Worm (Caenorhabditis elegans) whole organism, L3 larva: ENCODE data around the gene B0416.4.

ENCODE experiments used
- ama-1 ChIP-seq: fragments of 150-350 bp; optimal IDR thresholded peaks from 2 replicates; lab custom pipeline; 2018
- ceh-16 ChIP-seq: sonication (generic microtip); optimal IDR thresholded peaks from 2 replicates; lab custom pipeline; 2017; ENCODE audit warnings: missing biosample characterization, missing genetic modification characterization
- ceh-28 ChIP-seq: fragments of 150-350 bp; optimal IDR thresholded peaks from 2 replicates; lab custom pipeline; 2014; ENCODE audit warnings: missing biosample characterization, missing genetic modification reagents, missing genetic modification characterization
- ceh-82 ChIP-seq: fragments of 150-350 bp; optimal IDR thresholded peaks from 2 replicates; lab custom pipeline; 2014; ENCODE audit warnings: missing biosample characterization, missing genetic modification characterization
- ceh-9 ChIP-seq: sonication (generic microtip); optimal IDR thresholded peaks from 2 replicates; lab custom pipeline; 2018; ENCODE audit warnings: missing biosample characterization, missing genetic modification characterization
- daf-12 ChIP-seq: fragments of 150-350 bp; optimal IDR thresholded peaks from 2 replicates; lab custom pipeline; 2014; ENCODE audit warnings: missing biosample characterization, missing genetic modification reagents, missing genetic modification characterization
- egl-27 ChIP-seq: sonication (generic microtip); optimal IDR thresholded peaks from 4 replicates; lab custom pipeline; 2017; ENCODE audit warnings: missing biosample characterization, missing genetic modification reagents, missing genetic modification characterization
- elt-1 ChIP-seq: fragments of 150-350 bp; optimal IDR thresholded peaks from 2 replicates; lab custom pipeline; 2014; ENCODE audit warnings: missing biosample characterization, missing genetic modification characterization
- elt-2 ChIP-seq: sonication (generic microtip); optimal IDR thresholded peaks from 2 replicates; lab custom pipeline; 2016; ENCODE audit warnings: missing genetic modification reagents, mild to moderate bottlenecking, missing genetic modification characterization, missing compliant biosample characterization
- fkh-2 ChIP-seq: fragments of 150-350 bp; optimal IDR thresholded peaks from 2 replicates; lab custom pipeline; 2014; ENCODE audit warnings: missing biosample characterization, missing genetic modification reagents, missing genetic modification characterization
- fos-1 ChIP-seq: fragments of 150-350 bp; optimal IDR thresholded peaks from 2 replicates; lab custom pipeline; 2014; ENCODE audit warnings: missing biosample characterization, missing genetic modification characterization
- jun-1 ChIP-seq: fragments of 150-350 bp; optimal IDR thresholded peaks from 2 replicates; lab custom pipeline; 2014; ENCODE audit warnings: missing biosample characterization, missing genetic modification reagents, missing genetic modification characterization
- lin-15B ChIP-seq: fragments of 150-350 bp; optimal IDR thresholded peaks from 2 replicates; lab custom pipeline; 2014; ENCODE audit warnings: missing biosample characterization, missing genetic modification characterization
- lsy-12 ChIP-seq: sonication (generic microtip); optimal IDR thresholded peaks from 2 replicates; lab custom pipeline; 2016; ENCODE audit warnings: mild to moderate bottlenecking, missing genetic modification characterization, missing compliant biosample characterization
- mdl-1 ChIP-seq: fragments of 150-350 bp; optimal IDR thresholded peaks from 2 replicates; lab custom pipeline; 2014; ENCODE audit warnings: missing biosample characterization, missing genetic modification characterization
- mml-1 ChIP-seq: fragments of 150-350 bp; sonication (generic microtip); optimal IDR thresholded peaks from 3 replicates; lab custom pipeline; 2014; ENCODE audit warnings: missing biosample characterization, missing genetic modification characterization
- nfya-1 ChIP-seq: sonication (generic microtip); optimal IDR thresholded peaks from 2 replicates; lab custom pipeline; 2017; ENCODE audit warnings: missing genetic modification characterization, mild to moderate bottlenecking, missing compliant biosample characterization, antibody characterized with exemption, moderate library complexity; ENCODE audit not compliant: insufficient read depth
- nhr-12 ChIP-seq: fragments of 150-350 bp; optimal IDR thresholded peaks from 2 replicates; lab custom pipeline; 2014; ENCODE audit warnings: missing biosample characterization, missing genetic modification characterization
- nhr-237 ChIP-seq: fragments of 150-350 bp; optimal IDR thresholded peaks from 2 replicates; lab custom pipeline; 2014; ENCODE audit warnings: missing biosample characterization, missing genetic modification characterization
- nhr-25 ChIP-seq: sonication (generic microtip); optimal IDR thresholded peaks from 2 replicates; lab custom pipeline; 2017; ENCODE audit warnings: missing biosample characterization, missing genetic modification characterization
- nhr-28 ChIP-seq: fragments of 150-350 bp; optimal IDR thresholded peaks from 2 replicates; lab custom pipeline; 2014; ENCODE audit warnings: missing biosample characterization, missing genetic modification characterization
- nhr-43 ChIP-seq: sonication (generic microtip); optimal IDR thresholded peaks from 2 replicates; lab custom pipeline; 2016; ENCODE audit warnings: mild to moderate bottlenecking, missing genetic modification characterization, missing compliant biosample characterization; ENCODE audit not compliant: poor library complexity, severe bottlenecking
- nhr-67 ChIP-seq: fragments of 150-350 bp; optimal IDR thresholded peaks from 2 replicates; lab custom pipeline; 2014; ENCODE audit warnings: missing biosample characterization, missing genetic modification characterization
- nhr-76 ChIP-seq: fragments of 150-350 bp; sonication (generic microtip); optimal IDR thresholded peaks from 5 replicates; lab custom pipeline; 2014; ENCODE audit warnings: missing biosample characterization, missing genetic modification characterization
- nhr-77 ChIP-seq: fragments of 150-350 bp; optimal IDR thresholded peaks from 2 replicates; lab custom pipeline; 2014; ENCODE audit warnings: missing biosample characterization, missing genetic modification characterization
- pha-4 ChIP-seq: fragments of 150-350 bp; optimal IDR thresholded peaks from 2 replicates; lab custom pipeline; 2014; ENCODE audit warnings: missing biosample characterization, missing genetic modification reagents, missing genetic modification characterization
- pqm-1 ChIP-seq: fragments of 150-350 bp; optimal IDR thresholded peaks from 2 replicates; lab custom pipeline; 2017; ENCODE audit warnings: missing biosample characterization, missing genetic modification characterization, inconsistent platforms
- sea-2 ChIP-seq: fragments of 150-350 bp; sonication (generic microtip); optimal IDR thresholded peaks from 4 replicates; lab custom pipeline; 2014; ENCODE audit warnings: missing biosample characterization, missing genetic modification reagents, missing genetic modification characterization
- snpc-4 ChIP-seq: fragments of 150-350 bp; optimal IDR thresholded peaks from 2 replicates; lab custom pipeline; 2014; ENCODE audit warnings: missing biosample characterization, missing genetic modification characterization
- tbx-2 ChIP-seq: sonication (generic microtip); optimal IDR thresholded peaks from 2 replicates; lab custom pipeline; 2016; ENCODE audit warnings: mild to moderate bottlenecking, missing genetic modification characterization, missing compliant biosample characterization
- unc-62 ChIP-seq: fragments of 150-350 bp; sonication (generic microtip); optimal IDR thresholded peaks from 4 replicates; lab custom pipeline; 2014; ENCODE audit warnings: missing biosample characterization, missing genetic modification reagents, missing genetic modification characterization
- zag-1 ChIP-seq: fragments of 150-350 bp; optimal IDR thresholded peaks from 2 replicates; lab custom pipeline; 2014; ENCODE audit warnings: missing biosample characterization, missing genetic modification characterization
- ztf-4 ChIP-seq: fragments of 150-350 bp; optimal IDR thresholded peaks from 2 replicates; lab custom pipeline; 2014; ENCODE audit warnings: missing biosample characterization, missing genetic modification characterization

Gene B0416.4

DNA sequence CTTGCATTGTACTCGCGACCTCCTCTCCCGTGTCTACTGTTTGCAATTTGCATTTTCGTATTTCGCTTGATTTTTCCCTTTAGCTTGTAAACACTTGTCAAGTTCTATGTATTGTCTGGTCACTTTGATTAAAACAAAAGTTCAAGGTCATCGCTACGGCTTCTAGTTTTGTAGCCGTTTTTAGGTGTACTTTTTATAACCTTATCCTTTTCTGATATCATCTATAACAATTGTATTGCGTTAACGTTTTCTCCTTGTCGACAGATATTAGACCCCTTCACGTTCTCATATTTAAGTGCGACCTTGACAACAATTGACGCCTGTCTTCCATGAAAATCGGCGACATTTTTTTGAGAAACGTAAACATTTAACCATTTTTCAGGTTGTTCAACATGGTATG lies 32.1 kb upstream of the B0416.4 start:
- TF ChIP-seq pqm-1 (tag; lab: Kevin White, UChicago) (no peak), nhr-67 (tag; lab: Kevin White, UChicago) (no peak), egl-27 (tag; lab: Kevin White, UChicago) (no peak), nhr-43 (tag; lab: Kevin White, UChicago) (peak; percentile 27), mml-1 (tag; lab: Kevin White, UChicago) (no peak), daf-12 (tag; lab: Kevin White, UChicago) (no peak), fos-1 (tag; lab: Kevin White, UChicago) (no peak), nhr-12 (tag; lab: Kevin White, UChicago) (no peak), nhr-25 (peak; percentile 93), pha-4 (no peak)

DNA sequence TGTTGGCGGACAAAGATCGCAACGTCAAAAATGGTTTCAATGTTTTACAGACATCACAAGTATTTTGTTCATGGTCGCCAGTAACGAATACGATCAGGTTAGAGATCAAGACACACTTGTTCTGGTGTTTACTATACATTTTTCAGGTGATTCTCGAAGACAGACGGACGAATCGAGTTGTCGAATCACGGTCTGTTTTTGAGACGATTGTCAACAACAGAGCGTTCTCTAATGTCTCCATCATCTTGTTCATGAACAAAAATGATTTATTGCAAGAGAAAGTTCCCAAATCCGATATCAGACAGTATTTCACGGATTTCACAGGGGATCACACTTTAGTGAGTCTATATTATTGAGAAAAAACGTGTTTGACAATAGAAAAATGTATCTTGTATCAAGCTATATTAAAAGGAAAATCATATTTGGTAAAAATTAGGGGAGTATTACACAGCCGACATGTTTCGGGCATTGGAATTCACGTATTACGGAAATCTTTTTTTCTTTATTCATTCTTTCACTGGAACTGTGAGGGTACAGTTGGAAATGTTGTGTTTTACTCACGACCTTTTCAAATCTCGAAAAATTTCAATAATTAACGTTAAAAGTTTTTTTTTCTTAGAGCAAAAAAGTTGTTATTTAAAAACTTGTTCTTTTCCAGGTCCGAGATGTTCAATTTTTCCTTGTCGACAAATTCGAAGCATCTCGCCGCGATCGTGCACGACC lies 30.5 kb upstream of the B0416.4 start:
- TF ChIP-seq nhr-76 (tag; lab: Kevin White, UChicago) (no peak), elt-2 (no peak), ztf-4 (tag; lab: Kevin White, UChicago) (no peak), ceh-82 (tag; lab: Kevin White, UChicago) (no peak), daf-12 (tag; lab: Kevin White, UChicago) (no peak), pqm-1 (tag; lab: Kevin White, UChicago) (no peak), nhr-77 (tag; lab: Kevin White, UChicago) (no peak), snpc-4 (tag; lab: Kevin White, UChicago) (no peak), lin-15B (tag; lab: Kevin White, UChicago) (no peak), pha-4 (no peak), nfya-1 (tag; lab: Kevin White, UChicago) (no peak), sea-2 (GFP tag; lab: Kevin White, UChicago) (no peak), mml-1 (tag; lab: Kevin White, UChicago) (no peak), mdl-1 (no peak), lsy-12 (tag; lab: Kevin White, UChicago) (no peak), jun-1 (tag; lab: Kevin White, UChicago) (no peak)

DNA sequence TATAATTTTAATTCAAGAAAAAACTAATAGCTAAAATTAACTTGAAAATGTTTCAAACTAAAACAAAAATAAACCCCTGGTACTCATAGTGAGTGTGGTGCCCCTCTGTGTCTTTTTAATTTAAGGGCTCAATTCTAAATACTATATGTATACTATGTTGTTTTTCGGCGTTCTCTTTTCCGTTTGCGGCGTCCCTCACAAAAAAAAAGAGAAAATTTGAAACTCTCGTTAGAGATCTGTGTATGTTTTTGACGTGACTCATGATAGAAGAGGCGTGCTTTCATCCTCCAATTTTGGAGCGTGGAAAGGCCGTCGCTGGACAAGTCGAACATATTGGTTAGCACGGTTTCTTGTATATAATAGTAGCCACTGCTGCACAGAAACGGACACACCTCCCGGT lies 27.3 kb upstream of the B0416.4 start, which contains the start of gene pes-8:
Gene pes-8 (plus strand): TSS at position 301 of the 400 bp plus-strand sequence.
- TF ChIP-seq snpc-4 (tag; lab: Kevin White, UChicago) (no peak), daf-12 (tag; lab: Kevin White, UChicago) (no peak), unc-62 (GFP tag; lab: Kevin White, UChicago) (no peak), zag-1 (tag; lab: Kevin White, UChicago) (no peak), nhr-28 (tag; lab: Kevin White, UChicago) (no peak), elt-1 (no peak), ceh-16 (tag; lab: Kevin White, UChicago) (no peak), jun-1 (tag; lab: Kevin White, UChicago) (no peak), ceh-28 (tag; lab: Kevin White, UChicago) (no peak)
- TF ChIP-seq, all 47 proteins: peak for 0

DNA sequence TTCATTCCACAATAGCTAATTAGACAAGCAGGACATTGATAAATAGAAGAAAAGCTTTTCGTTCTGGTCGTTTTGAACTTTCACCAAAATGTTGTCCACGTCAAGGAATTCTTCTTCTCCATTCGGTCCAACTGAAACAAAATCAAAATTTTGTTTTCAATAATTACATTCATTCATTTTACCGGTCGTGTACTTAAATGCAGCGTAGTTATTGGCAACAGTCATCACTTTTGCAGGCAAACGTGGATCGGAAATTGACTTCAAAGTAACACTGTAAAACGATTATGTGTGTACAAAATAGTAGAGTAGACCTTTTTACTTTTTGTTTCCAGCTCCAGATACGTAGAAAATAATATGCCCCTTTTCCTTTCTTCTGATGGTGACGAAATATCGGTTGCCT lies 22.8 kb upstream of the B0416.4 start:
- no peak for TF ChIP-seq ceh-28 (tag; lab: Kevin White, UChicago)
- no peak for TF ChIP-seq fkh-2 (tag; lab: Kevin White, UChicago)
- TF ChIP-seq ama-1 = no peak
- TF ChIP-seq nhr-43 (tag; lab: Kevin White, UChicago) = no peak
- no peak for TF ChIP-seq elt-2
- no peak for TF ChIP-seq nhr-237 (tag; lab: Kevin White, UChicago)
- TF ChIP-seq ceh-82 (tag; lab: Kevin White, UChicago) = no peak
- no peak for TF ChIP-seq nhr-77 (tag; lab: Kevin White, UChicago)
- TF ChIP-seq nfya-1 (tag; lab: Kevin White, UChicago) = no peak

DNA sequence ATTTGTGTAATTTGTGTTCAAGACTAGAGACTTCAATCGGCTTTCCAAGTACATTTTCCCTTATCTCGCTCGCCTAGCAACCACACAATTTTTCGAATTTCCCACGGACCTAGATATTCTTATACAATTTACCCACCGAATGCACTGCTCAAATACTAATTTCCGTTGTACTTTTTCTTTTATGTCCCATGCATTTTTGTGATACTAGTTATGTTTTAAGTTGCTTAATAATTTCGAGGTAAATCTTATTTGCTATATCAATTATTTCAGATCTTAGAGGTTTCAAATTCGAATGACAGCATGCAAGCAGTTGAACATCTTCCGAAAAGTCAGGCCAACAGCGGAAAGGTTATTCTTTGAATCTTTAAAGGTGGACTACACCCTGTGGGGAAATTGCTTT lies 19.2 kb upstream of the B0416.4 start, which contains the start of gene F18G5.1:
Gene F18G5.1 (plus strand): TSS at position 301 of the 400 bp plus-strand sequence.
- no peak for TF ChIP-seq ceh-16 (tag; lab: Kevin White, UChicago)
- TF ChIP-seq nhr-76 (tag; lab: Kevin White, UChicago) = no peak
- TF ChIP-seq mdl-1 = no peak
- no peak for TF ChIP-seq nhr-237 (tag; lab: Kevin White, UChicago)
- TF ChIP-seq nhr-28 (tag; lab: Kevin White, UChicago) = no peak
- no peak for TF ChIP-seq lin-15B (tag; lab: Kevin White, UChicago)
- no peak for TF ChIP-seq ceh-9 (tag; lab: Kevin White, UChicago)
- TF ChIP-seq nhr-12 (tag; lab: Kevin White, UChicago) = no peak
- TF ChIP-seq tbx-2 (tag; lab: Kevin White, UChicago) = no peak
- no peak for TF ChIP-seq elt-2
- no peak for TF ChIP-seq snpc-4 (tag; lab: Kevin White, UChicago)
